Worm (Caenorhabditis elegans) whole organism, early embryonic: ENCODE measurements around the gene B0244.9.
A peak's percentile ranks its signal among the peaks of the same experiment; 100 is the strongest.

ENCODE experiments used
- F13C5.2 ChIP-seq: sonication (generic microtip); optimal IDR thresholded peaks from 2 replicates; lab custom pipeline; 2017; ENCODE audit warnings: mild to moderate bottlenecking, missing genetic modification characterization, inconsistent platforms, missing compliant biosample characterization
- aly-1 ChIP-seq: sonication (generic microtip); optimal IDR thresholded peaks from 2 replicates; lab custom pipeline; 2016; ENCODE audit warnings: missing genetic modification characterization, missing compliant biosample characterization
- ama-1 ChIP-seq: fragments of 150-350 bp; optimal IDR thresholded peaks from 2 replicates; lab custom pipeline; 2014
- ceh-13 ChIP-seq: fragments of 200-800 bp; sonication (Bioruptor generic); optimal IDR thresholded peaks from 2 replicates; lab custom pipeline; 2018; ENCODE audit warnings: mild to moderate bottlenecking, missing genetic modification characterization, missing compliant biosample characterization
- ceh-36 ChIP-seq: sonication (generic microtip); optimal IDR thresholded peaks from 2 replicates; lab custom pipeline; 2016; ENCODE audit warnings: missing genetic modification characterization, inconsistent platforms, missing compliant biosample characterization
- ets-7 ChIP-seq: sonication (generic microtip); optimal IDR thresholded peaks from 2 replicates; lab custom pipeline; 2016; ENCODE audit warnings: missing genotype, missing genetic modification characterization, missing compliant biosample characterization
- flt-1 ChIP-seq: fragments of 200-800 bp; sonication (Bioruptor generic); IDR thresholded peaks from 2 replicates; pipeline ENCODE4 v1.3.6; 2022; ENCODE audit warnings: missing genetic modification characterization, missing compliant biosample characterization
- hmbx-1 ChIP-seq: sonication (generic microtip); optimal IDR thresholded peaks from 2 replicates; lab custom pipeline; 2016; ENCODE audit warnings: mild to moderate bottlenecking, missing genetic modification characterization, missing compliant biosample characterization
- hmg-4 ChIP-seq: fragments of 200-800 bp; sonication (Bioruptor generic); optimal IDR thresholded peaks from 2 replicates; lab custom pipeline; 2018; ENCODE audit warnings: mild to moderate bottlenecking, missing genetic modification characterization, missing compliant biosample characterization
- hnd-1 ChIP-seq: sonication (generic microtip); optimal IDR thresholded peaks from 2 replicates; lab custom pipeline; 2016; ENCODE audit warnings: missing genetic modification characterization, missing compliant biosample characterization
- pes-1 ChIP-seq: fragments of 200-800 bp; sonication (Bioruptor generic); IDR thresholded peaks from 2 replicates; pipeline ENCODE4 v1.3.6; 2022; ENCODE audit warnings: missing genetic modification reagents, missing genetic modification characterization, missing compliant biosample characterization
- scrt-1 ChIP-seq: fragments of 200-800 bp; sonication (Bioruptor generic); IDR thresholded peaks from 2 replicates; pipeline ENCODE4 v1.3.6; 2022; ENCODE audit warnings: missing genetic modification characterization, missing compliant biosample characterization
- sea-1 ChIP-seq: fragments of 200-800 bp; sonication (Bioruptor generic); conservative IDR thresholded peaks from 2 replicates; pipeline ENCODE4 v1.3.6; 2022; ENCODE audit warnings: missing genetic modification characterization, missing compliant biosample characterization
- tbx-11 ChIP-seq: fragments of 200-800 bp; sonication (Bioruptor generic); IDR thresholded peaks from 2 replicates; pipeline ENCODE4 v1.3.6; 2022; ENCODE audit warnings: missing genetic modification characterization, missing compliant biosample characterization
- tbx-37 ChIP-seq: fragments of 200-800 bp; sonication (Bioruptor generic); conservative IDR thresholded peaks from 2 replicates; pipeline ENCODE4 v1.3.6; 2022; ENCODE audit warnings: missing genetic modification reagents, missing genetic modification characterization, missing compliant biosample characterization
- tra-4 ChIP-seq: sonication (generic microtip); optimal IDR thresholded peaks from 2 replicates; lab custom pipeline; 2017; ENCODE audit warnings: missing genetic modification characterization, missing compliant biosample characterization

The B0244.9 gene

DNA sequence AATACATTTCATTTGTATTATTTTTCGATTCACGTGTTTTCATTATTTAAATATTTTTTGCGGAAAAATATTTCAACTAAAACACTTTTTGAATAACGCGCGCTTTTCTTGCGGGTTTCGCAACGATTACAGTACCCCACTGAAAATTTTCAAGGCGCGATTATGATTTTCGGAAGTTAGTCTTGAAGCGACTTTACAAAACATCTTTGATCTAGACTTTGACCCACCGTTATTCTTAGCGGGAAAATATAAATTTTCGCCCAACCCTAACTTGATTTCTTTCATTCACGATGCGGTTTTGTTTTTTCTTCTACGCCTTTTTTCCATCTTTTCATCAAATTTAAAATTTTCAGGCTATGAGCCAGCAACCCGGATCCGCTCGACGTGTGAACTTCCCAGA is 3.0 kb downstream of the B0244.9 start, which contains the start of gene egg-1:
TSS of gene egg-1 (plus strand) at position 354 of the 400 bp plus-strand sequence.
- TF ChIP-seq hnd-1 (no peak), F13C5.2 (no peak), sea-1 (no peak), tbx-11 (no peak), pes-1 (GFP tag; lab: Robert Waterston, UW) (no peak), ceh-36 (tag; lab: Kevin White, UChicago) (no peak), ceh-13 (GFP tag; lab: Kevin White, UChicago) (no peak), tra-4 (tag; lab: Kevin White, UChicago) (no peak)

DNA sequence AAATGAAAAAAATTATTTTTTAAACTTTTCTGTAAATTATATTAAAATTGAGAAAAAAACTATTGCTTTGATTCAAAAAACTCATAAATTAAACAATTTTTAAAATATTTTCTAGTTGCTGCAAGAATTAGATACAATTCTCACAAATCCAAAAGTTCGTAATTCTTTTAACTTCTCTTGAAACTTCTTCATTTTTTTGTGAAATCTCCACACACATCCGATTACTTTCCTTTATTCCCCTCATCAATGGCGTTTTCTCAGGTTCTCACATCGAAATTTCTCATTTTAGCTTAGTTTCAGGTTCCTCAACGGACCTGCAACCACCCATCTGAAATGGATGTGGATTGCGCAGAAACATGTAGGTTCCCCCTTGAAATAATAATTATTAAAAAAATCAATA is 8.3 kb downstream of the B0244.9 start, which contains the start of gene wrm-1:
TSS of gene wrm-1 (plus strand) at position 301 of the 400 bp plus-strand sequence.
- no peak for TF ChIP-seq sea-1
- no peak for TF ChIP-seq tbx-37 (GFP tag; lab: Robert Waterston, UW)
- no peak for TF ChIP-seq ama-1 (lab: Kevin White, UChicago)
- no peak for TF ChIP-seq ceh-13 (GFP tag; lab: Kevin White, UChicago)
- TF ChIP-seq pes-1 (GFP tag; lab: Robert Waterston, UW) = no peak
- no peak for TF ChIP-seq scrt-1 (GFP tag; lab: Robert Waterston, UW)
- no peak for TF ChIP-seq hnd-1
- TF ChIP-seq tra-4 (tag; lab: Kevin White, UChicago) = no peak
- TF ChIP-seq hmg-4 = no peak

DNA sequence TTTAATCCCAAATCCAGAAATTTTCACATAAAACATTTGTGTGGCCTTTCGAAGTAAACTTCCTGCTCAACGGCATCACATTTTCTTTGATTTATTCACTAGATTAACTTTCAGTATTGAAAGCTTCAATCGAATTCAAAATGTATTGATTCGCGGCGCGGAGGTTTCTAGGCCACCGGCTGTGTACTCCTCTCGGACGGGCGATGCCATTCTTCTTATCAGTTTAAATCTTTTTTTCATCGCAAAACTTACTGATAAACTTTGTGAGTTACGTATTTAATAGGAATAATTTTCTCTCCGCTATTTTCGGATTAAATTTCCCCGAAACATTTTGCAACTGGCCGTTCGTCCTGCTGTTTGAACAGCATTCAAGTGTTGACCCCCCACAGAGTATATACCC is 8.9 kb downstream of the B0244.9 start:
- no peak for TF ChIP-seq hmbx-1 (tag; lab: Kevin White, UChicago)
- no peak for TF ChIP-seq ama-1 (lab: Kevin White, UChicago)
- no peak for TF ChIP-seq ceh-13 (GFP tag; lab: Kevin White, UChicago)
- TF ChIP-seq pes-1 (GFP tag; lab: Robert Waterston, UW) = no peak
- no peak for TF ChIP-seq ceh-36 (tag; lab: Kevin White, UChicago)
- TF ChIP-seq hnd-1 = no peak
- no peak for TF ChIP-seq aly-1 (tag; lab: Kevin White, UChicago)
- TF ChIP-seq tbx-37 (GFP tag; lab: Robert Waterston, UW) = peak; percentile 12; the same call in 1 of the 2 replicates
- TF ChIP-seq hmg-4 = peak; percentile 21
- no peak for TF ChIP-seq tra-4 (tag; lab: Kevin White, UChicago)
- TF ChIP-seq scrt-1 (GFP tag; lab: Robert Waterston, UW) = no peak
- TF ChIP-seq F13C5.2 = no peak

DNA sequence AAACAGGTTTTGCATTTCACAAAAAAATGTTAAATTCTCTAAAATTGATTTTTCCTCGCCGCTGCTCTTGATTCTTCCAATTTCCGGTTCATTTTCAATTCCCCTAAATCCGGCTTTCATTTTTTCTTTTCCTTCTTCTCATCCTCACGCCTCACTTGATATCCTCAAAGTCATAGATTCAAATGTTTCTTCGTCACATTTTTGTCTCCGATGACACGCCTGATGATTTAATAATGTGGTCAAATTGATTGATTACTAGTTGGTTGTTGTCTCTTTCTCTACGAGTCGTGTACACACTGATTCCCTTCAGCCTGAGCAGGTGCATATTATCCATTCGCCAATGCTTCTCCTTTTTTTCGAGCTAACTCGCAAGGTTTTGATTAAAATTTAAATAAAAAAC is 9.3 kb downstream of the B0244.9 start:
- TF ChIP-seq scrt-1 (GFP tag; lab: Robert Waterston, UW) (no peak), ama-1 (lab: Kevin White, UChicago) (no peak), hnd-1 (no peak), hmbx-1 (tag; lab: Kevin White, UChicago) (no peak), aly-1 (tag; lab: Kevin White, UChicago) (no peak), ets-7 (tag; lab: Kevin White, UChicago) (no peak), ceh-13 (GFP tag; lab: Kevin White, UChicago) (no peak), tra-4 (tag; lab: Kevin White, UChicago) (no peak), F13C5.2 (no peak), tbx-11 (no peak)

DNA sequence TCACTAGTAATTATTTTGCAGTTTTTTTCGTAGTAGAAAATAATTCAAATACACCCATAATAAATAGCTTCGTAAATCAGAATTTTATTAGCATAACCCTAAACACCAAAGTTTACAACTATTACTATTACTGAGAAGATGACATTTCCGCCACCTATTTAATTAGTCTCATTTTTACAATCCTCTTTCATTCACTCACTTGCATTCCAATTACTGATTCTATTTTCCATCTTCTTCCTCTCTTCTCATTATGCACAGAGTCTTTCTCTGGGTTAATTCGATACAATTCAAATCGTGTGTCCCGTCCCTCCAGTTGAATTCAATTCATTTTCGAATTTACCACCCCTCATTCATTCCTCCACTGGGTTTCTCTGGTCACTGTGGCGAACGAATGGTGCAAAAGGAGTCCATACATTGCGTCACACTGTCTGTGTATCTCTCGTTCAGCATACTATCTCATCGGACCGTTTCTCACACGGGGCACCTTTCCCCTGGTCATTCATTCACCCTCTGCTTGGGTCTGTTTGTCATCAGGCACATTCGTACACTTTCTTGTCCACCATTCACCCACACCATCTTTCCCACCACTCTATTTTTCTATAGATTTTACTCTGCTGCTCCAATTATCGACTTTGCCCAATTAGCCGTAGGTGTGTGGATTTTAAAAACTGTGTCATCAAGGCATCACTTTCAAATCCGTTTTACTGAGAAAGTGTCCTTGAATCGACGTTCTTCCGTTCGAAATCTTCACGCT is 10.4 kb downstream of the B0244.9 start:
- TF ChIP-seq scrt-1 (GFP tag; lab: Robert Waterston, UW) = 0 out of 2 replicates have a peak, but pooled peaks have one; percentile 9
- TF ChIP-seq aly-1 (tag; lab: Kevin White, UChicago) = peak; percentile 51
- TF ChIP-seq ceh-13 (GFP tag; lab: Kevin White, UChicago) = no peak
- peak; percentile 27 for TF ChIP-seq hmg-4

DNA sequence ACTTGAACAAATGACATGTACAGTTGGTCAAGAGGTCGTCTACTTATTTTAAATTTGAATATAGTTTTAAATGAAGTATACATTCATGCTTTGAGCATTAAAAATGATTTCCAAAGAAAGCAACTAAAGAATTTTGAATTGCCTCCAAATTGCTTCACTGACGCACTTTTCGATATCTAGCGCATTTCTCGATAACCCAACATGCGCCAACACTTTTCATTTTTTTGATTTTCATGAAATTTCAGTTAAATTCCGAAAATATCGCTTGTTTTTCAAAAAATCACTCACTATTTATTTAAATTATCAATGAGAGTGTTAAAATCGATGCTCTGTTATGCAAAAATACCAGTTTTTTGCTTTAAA is 11.0 kb downstream of the B0244.9 start:
- no peak for TF ChIP-seq tbx-37 (GFP tag; lab: Robert Waterston, UW)
- no peak for TF ChIP-seq sea-1

DNA sequence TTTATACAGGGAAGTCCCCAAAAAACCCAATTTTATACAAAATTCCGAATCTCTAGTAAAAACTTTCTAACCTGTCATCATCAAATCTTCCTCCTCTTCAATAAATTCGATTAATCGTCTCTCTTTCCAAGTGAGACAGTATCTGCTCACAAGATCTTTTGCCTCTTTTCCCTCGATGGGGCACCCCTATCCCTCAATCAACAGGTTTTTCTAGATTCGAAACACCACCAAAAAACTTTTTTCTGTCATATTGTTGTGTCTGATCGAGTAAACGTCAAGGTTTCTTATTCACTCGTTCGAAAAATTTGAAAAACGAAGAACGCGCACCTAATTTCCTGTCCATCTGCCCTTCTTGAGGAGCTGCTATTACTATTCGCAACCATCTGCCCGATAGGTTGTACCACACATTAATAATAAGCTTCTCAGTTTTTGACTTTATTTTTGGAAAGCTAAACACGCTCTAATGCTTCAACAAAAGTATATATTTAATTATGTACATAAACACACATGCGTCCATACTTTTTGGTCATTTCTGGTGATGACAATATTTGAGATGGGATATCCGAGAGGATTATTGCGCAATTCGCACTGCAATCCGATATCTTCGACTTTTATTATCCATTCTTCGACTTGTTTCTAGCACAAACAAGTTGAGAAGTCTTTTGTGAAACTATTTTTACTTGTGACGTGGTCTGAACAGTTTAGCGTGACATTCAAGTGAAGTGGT is 11.6 kb downstream of the B0244.9 start:
- TF ChIP-seq hmbx-1 (tag; lab: Kevin White, UChicago) (no peak), ceh-36 (tag; lab: Kevin White, UChicago) (no peak), pes-1 (GFP tag; lab: Robert Waterston, UW) (no peak), flt-1 (no peak), scrt-1 (GFP tag; lab: Robert Waterston, UW) (no peak), tra-4 (tag; lab: Kevin White, UChicago) (no peak), sea-1 (no peak), ceh-13 (GFP tag; lab: Kevin White, UChicago) (no peak)

DNA sequence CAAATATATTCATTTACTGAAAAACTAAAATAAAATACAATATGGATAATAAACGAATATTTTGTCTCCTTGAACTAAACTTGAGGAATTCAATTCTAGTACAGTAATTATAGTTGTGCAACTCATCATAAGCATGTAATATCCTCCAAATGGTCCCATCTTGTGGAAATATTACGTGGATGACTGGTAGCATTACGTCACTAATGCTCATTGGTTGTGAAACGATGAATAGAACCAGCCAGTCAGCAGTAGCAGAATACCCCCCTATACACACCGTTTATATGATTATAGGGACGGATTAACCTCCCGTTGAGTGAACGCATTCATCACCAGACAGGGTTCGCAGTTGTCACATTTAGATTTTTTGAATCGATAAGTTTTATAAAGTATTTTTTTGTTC is 12.4 kb downstream of the B0244.9 start:
- TF ChIP-seq scrt-1 (GFP tag; lab: Robert Waterston, UW) = no peak
- no peak for TF ChIP-seq aly-1 (tag; lab: Kevin White, UChicago)
- no peak for TF ChIP-seq hmg-4
- TF ChIP-seq hnd-1 = no peak
- no peak for TF ChIP-seq flt-1
- no peak for TF ChIP-seq tra-4 (tag; lab: Kevin White, UChicago)
- no peak for TF ChIP-seq sea-1
- no peak for TF ChIP-seq tbx-11
- TF ChIP-seq hmbx-1 (tag; lab: Kevin White, UChicago) = no peak
